Worm (Caenorhabditis elegans) whole organism, L4 larva: ENCODE measurements around the gene F01G10.5.

Experiments
- unc-62 ChIP-seq, 3 experiments: fragments of 150-350 bp in 1 of 3; sonication (generic microtip); optimal IDR thresholded peaks in 2 of 3; peaks in 1 of 3; 1 replicate in 1 of 3; 2 replicates in 2 of 3; lab custom pipeline; 2014 to 2017; ENCODE audit warnings: missing biosample characterization in 3 of 3, missing genetic modification characterization in 3 of 3, missing genetic modification reagents in 3 of 3, missing genotype in 1 of 3
- zag-1 ChIP-seq: fragments of 150-350 bp; optimal IDR thresholded peaks from 2 replicates; lab custom pipeline; 2014; ENCODE audit warnings: missing biosample characterization, missing genetic modification characterization
- ztf-7 ChIP-seq: fragments of 150-350 bp; optimal IDR thresholded peaks from 2 replicates; lab custom pipeline; 2014; ENCODE audit warnings: missing biosample characterization, missing genetic modification characterization

DNA sequence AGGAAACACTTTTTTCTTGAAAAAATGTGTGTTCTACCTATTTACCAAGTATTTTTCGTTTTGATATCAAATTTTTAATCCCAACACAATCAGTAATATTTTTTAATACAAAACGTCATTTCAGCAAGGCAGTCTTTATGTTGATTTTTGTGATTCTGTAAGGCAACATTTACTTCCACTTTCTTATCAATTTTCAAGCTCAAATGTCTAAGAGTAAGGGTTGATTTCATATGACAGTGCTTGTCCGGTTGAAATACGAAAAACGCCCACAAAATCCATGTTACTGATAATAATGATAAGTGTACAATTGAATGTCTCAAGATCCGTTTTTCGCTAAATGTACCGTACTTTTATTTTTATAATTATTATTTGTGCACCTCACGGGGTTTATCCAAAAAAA is 5.2 kb upstream of the F01G10.5 start:
- TF ChIP-seq zag-1 (tag; lab: Kevin White, UChicago) (no peak), unc-62 (GFP tag; optimal IDR thresholded peaks at IDR 0.05 in 1 of 2; lab: Kevin White, UChicago) (no peak), unc-62 (tag; optimal IDR thresholded peaks at IDR 0.05; lab: Kevin White, UChicago) (no peak), ztf-7 (tag; lab: Kevin White, UChicago) (no peak)
